Fruit fly (Drosophila melanogaster) Kc167 (cell line): ENCODE data around the gene CG46439.

ENCODE experiments used
- Myc ChIP-seq: fragments of >200 bp; optimal IDR thresholded peaks from 2 replicates; lab custom pipeline; 2017; ENCODE audit warnings: missing external identifiers
- Sin3A ChIP-seq: fragments of >200 bp; optimal IDR thresholded peaks from 2 replicates; lab custom pipeline; 2018; ENCODE audit warnings: missing external identifiers
- h ChIP-seq: fragments of >200 bp; optimal IDR thresholded peaks from 3 replicates; lab custom pipeline; 2018; ENCODE audit warnings: missing external identifiers
- insv ChIP-seq: fragments of >200 bp; optimal IDR thresholded peaks from 3 replicates; lab custom pipeline; 2018; ENCODE audit warnings: missing external identifiers
- psq ChIP-seq: fragments of >200 bp; optimal IDR thresholded peaks from 2 replicates; lab custom pipeline; 2017; ENCODE audit warnings: missing external identifiers
- ttk ChIP-seq: sonication (Bioruptor generic); optimal IDR thresholded peaks from 2 replicates; lab custom pipeline; 2017; ENCODE audit warnings: missing external identifiers

Gene CG46439

dm6 chr3L:11085810-11086209, 10.2 kb downstream of the CG46439 start:
- no peak for TF ChIP-seq h (lab: Kevin White, UChicago)
- no peak for TF ChIP-seq ttk
- no peak for TF ChIP-seq insv (lab: Kevin White, UChicago)
- no peak for TF ChIP-seq psq (lab: Kevin White, UChicago)
- TF ChIP-seq Sin3A (lab: Kevin White, UChicago), result no peak
- no peak for TF ChIP-seq Myc (lab: Kevin White, UChicago)

dm6 chr3L:11084557-11085231, 11.4 kb downstream of the CG46439 start:
- TF ChIP-seq psq (lab: Kevin White, UChicago) (no peak), h (lab: Kevin White, UChicago) (no peak), insv (lab: Kevin White, UChicago) (no peak), ttk (no peak), Myc (lab: Kevin White, UChicago) (no peak), Sin3A (lab: Kevin White, UChicago) (no peak)

- TF ChIP-seq ttk, result no peak
- TF ChIP-seq psq (lab: Kevin White, UChicago), result no peak
- no peak for TF ChIP-seq Myc (lab: Kevin White, UChicago)
- no peak for TF ChIP-seq insv (lab: Kevin White, UChicago)
- no peak for TF ChIP-seq Sin3A (lab: Kevin White, UChicago)
- TF ChIP-seq h (lab: Kevin White, UChicago), result no peak
Measured at dm6 chr3L:11083605-11084004, 12.4 kb downstream of the CG46439 start.

- TF ChIP-seq ttk, result no peak
- no peak for TF ChIP-seq Sin3A (lab: Kevin White, UChicago)
- no peak for TF ChIP-seq psq (lab: Kevin White, UChicago)
- TF ChIP-seq h (lab: Kevin White, UChicago), result no peak
- TF ChIP-seq insv (lab: Kevin White, UChicago), result no peak
- TF ChIP-seq Myc (lab: Kevin White, UChicago), result no peak
Measured at dm6 chr3L:11074043-11074853, 21.8 kb downstream of the CG46439 start, which contains the start of the genes Pfdn2 and Noc1. TSS of gene Pfdn2 (minus strand) at chr3L:11074388. TSS of gene Noc1 (plus strand) at chr3L:11074769.

dm6 chr3L:11071057-11071456, 25.0 kb downstream of the CG46439 start:
- TF ChIP-seq h (lab: Kevin White, UChicago) (no peak), psq (lab: Kevin White, UChicago) (no peak), ttk (no peak), Myc (lab: Kevin White, UChicago) (no peak)

dm6 chr3L:11070372-11070854, 25.6 kb downstream of the CG46439 start, which contains the start of gene Mocs1:
TSS of gene Mocs1 (plus strand) at chr3L:11070526.
- TF ChIP-seq ttk (no peak), Sin3A (lab: Kevin White, UChicago) (no peak), psq (lab: Kevin White, UChicago) (no peak), h (lab: Kevin White, UChicago) (no peak), insv (lab: Kevin White, UChicago) (no peak), Myc (lab: Kevin White, UChicago) (no peak)

- no peak for TF ChIP-seq Sin3A (lab: Kevin White, UChicago)
- no peak for TF ChIP-seq Myc (lab: Kevin White, UChicago)
- no peak for TF ChIP-seq insv (lab: Kevin White, UChicago)
- TF ChIP-seq psq (lab: Kevin White, UChicago), result no peak
- TF ChIP-seq ttk, result no peak
- no peak for TF ChIP-seq h (lab: Kevin White, UChicago)
Measured at dm6 chr3L:11069764-11070163, 26.3 kb downstream of the CG46439 start, which contains the start of gene CG6310. TSS of gene CG6310 (minus strand) at chr3L:11069864.

- TF ChIP-seq psq (lab: Kevin White, UChicago) (no peak), Sin3A (lab: Kevin White, UChicago) (no peak), Myc (lab: Kevin White, UChicago) (no peak), insv (lab: Kevin White, UChicago) (no peak), ttk (no peak), h (lab: Kevin White, UChicago) (no peak)
Measured at dm6 chr3L:11065850-11066249, 30.2 kb downstream of the CG46439 start.

- TF ChIP-seq insv (lab: Kevin White, UChicago), result no peak
- TF ChIP-seq h (lab: Kevin White, UChicago), result no peak
Measured at dm6 chr3L:11064689-11065088, 31.4 kb downstream of the CG46439 start, which contains the start of the genes CG32075, CG45101 and SuUR. TSS of gene CG32075 (minus strand) at chr3L:11064941. TSS of gene CG45101 (plus strand) at chr3L:11064991. TSS of gene SuUR (plus strand) at chr3L:11064991.

dm6 chr3L:11062441-11062840, 33.6 kb downstream of the CG46439 start, which contains the start of gene CG32069:
TSS of gene CG32069 (minus strand) at chr3L:11062614.
- TF ChIP-seq insv (lab: Kevin White, UChicago) (no peak), psq (lab: Kevin White, UChicago) (no peak), h (lab: Kevin White, UChicago) (no peak), Sin3A (lab: Kevin White, UChicago) (no peak), ttk (no peak), Myc (lab: Kevin White, UChicago) (no peak)

dm6 chr3L:11061200-11061599, 34.8 kb downstream of the CG46439 start, which contains the start of the genes CG6321 and Blos2:
TSS of gene CG6321 (minus strand) at chr3L:11061224.
TSS of gene Blos2 (plus strand) at chr3L:11061571.
- TF ChIP-seq Myc (lab: Kevin White, UChicago) (no peak), Sin3A (lab: Kevin White, UChicago) (no peak)
